Fruit fly (Drosophila melanogaster) ovary, adult (tissue): ENCODE data around the gene ric8a.

Experiments
- CG17801 ChIP-seq: fragments of 200-800 bp; optimal IDR thresholded peaks from 2 replicates; lab custom pipeline; 2019; ENCODE audit warnings: missing biosample characterization, mild to moderate bottlenecking, missing genetic modification characterization, moderate library complexity; ENCODE audit not compliant: partially characterized antibody

The ric8a gene

dm6 chrX:9297661-9298433 lies 41.9 kb downstream of the ric8a start:
- no peak for TF ChIP-seq CG17801 (GFP tag; lab: Kevin White, UChicago)

dm6 chrX:9305735-9306134 lies 49.8 kb downstream of the ric8a start:
- TF ChIP-seq CG17801 (GFP tag; lab: Kevin White, UChicago), result peak; percentile 78
